Worm (Caenorhabditis elegans) whole organism, midembryonic: Measurements from ENCODE around the gene snpc-1.1.

Source experiments
- flt-1 ChIP-seq: fragments of 200-800 bp; sonication (Bioruptor generic); IDR thresholded peaks from 2 replicates; pipeline ENCODE4 v1.3.6; 2022; ENCODE audit warnings: missing genetic modification characterization, missing compliant biosample characterization
- ref-1 ChIP-seq: fragments of 200-800 bp; sonication (Bioruptor generic); conservative IDR thresholded peaks from 2 replicates; pipeline ENCODE4 v1.3.6; 2022; ENCODE audit warnings: missing genetic modification reagents, missing genetic modification characterization, missing compliant biosample characterization
- ztf-23 ChIP-seq: fragments of 200-800 bp; sonication (Bioruptor generic); IDR thresholded peaks from 2 replicates; pipeline ENCODE4 v1.3.6; 2022; ENCODE audit warnings: missing genetic modification reagents, missing genetic modification characterization, missing compliant biosample characterization
- ztf-29 ChIP-seq: fragments of 200-800 bp; sonication (Bioruptor generic); IDR thresholded peaks from 2 replicates; pipeline ENCODE4 v1.3.6; 2022; ENCODE audit warnings: missing genetic modification reagents, missing genetic modification characterization, missing compliant biosample characterization

DNA sequence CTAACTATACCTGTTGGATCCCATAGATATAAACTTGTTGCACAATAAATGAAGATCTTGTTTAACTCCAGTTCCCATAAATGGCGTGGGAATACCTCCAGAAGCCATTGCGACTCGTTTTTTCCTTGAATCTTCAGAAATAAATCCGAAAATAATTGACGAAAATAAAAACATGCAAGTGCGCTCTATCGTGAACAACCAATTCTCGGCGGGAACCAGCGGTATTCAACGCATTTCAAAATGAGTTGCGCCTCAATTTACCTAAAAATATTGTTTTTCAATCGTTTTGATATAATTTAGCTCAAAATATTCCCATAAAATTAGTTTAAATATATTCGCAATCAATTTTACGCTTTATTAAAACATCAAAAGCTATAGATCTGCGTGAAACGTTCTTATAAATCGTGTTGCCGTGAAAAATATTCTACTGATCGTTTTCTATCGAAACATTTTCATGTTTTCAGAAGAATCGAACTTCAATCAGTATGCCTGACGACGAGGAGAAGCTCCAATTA is at the start of gene snpc-1.1, which contains the start of gene spdl-1:
- TF ChIP-seq flt-1 (no peak), ztf-23 (no peak), ref-1 (GFP tag; lab: Robert Waterston, UW) (no peak), ztf-29 (GFP tag; lab: Robert Waterston, UW) (no peak)
